Worm (Caenorhabditis elegans): ENCODE measurements around the gene F49C12.9.

- no peak for TF ChIP-seq ztf-23 (GFP tag; IDR thresholded peaks at IDR 0.05)
- TF ChIP-seq med-1 (GFP tag; optimal IDR thresholded peaks at IDR 0.05; ENCODE audit: insufficient read depth), result no peak
- TF ChIP-seq tab-1 (GFP tag; IDR thresholded peaks at IDR 0.05), result peak; percentile 68; the same call in 1 of the 2 replicates
- TF ChIP-seq T22C8.4 (GFP tag; IDR thresholded peaks at IDR 0.05), result no peak
- TF ChIP-seq flt-1 (GFP tag; IDR thresholded peaks at IDR 0.05), result peak; percentile 66; the same call in 1 of the 2 replicates
- no peak for TF ChIP-seq ztf-29 (GFP tag; IDR thresholded peaks at IDR 0.05)
- TF ChIP-seq ref-1 (GFP tag; conservative IDR thresholded peaks at IDR 0.05), result no peak
- TF ChIP-seq cog-1 (tag; optimal IDR thresholded peaks at IDR 0.05), result no peak
These were observed 47.1 kb downstream of the F49C12.9 start for ce11 chrIV:9268916-9269315.
